Worm (Caenorhabditis elegans): ENCODE measurements around the gene ZK470.4.

DNA sequence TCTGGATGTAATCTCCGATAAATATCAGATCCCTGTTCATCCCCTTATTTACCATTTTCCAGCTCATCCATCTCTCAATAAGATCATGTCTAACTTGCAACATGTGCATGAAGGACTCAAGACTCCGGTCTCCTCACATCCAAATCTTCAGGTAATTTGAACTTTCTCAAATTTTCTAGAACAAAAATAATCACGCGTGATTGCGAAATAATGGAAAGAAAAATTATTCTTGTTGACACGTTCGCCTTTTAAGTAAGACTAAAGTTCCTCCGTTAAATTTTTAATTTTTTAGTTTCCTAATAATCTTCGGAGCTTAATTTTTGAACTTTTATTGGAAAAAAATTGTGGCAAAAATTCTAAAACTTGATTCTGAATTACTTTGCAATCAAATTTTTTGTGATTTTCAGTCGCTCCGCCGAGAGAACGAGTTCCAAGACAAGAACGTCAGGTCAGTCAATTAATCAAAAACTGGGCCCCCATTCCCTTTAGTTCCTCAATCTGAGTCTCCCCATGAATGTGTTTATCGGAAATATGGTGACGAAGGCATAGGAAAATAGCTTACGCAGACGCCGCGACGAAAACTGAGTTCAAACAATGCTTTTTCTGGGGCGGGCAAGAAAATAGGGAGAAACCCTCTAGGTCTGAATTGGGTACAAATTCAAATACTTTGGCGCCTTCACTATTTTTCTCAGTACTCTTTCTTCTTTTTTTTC, 2.0 kb downstream of the ZK470.4 start:
- TF ChIP-seq nhr-237 (tag; optimal IDR thresholded peaks at IDR 0.05) (no peak), mab-5 (tag; optimal IDR thresholded peaks at IDR 0.05) (no peak), nhr-12 (tag; optimal IDR thresholded peaks at IDR 0.05) (no peak)

All from whole organism, mixed stage, embryonic.